Worm (Caenorhabditis elegans): ENCODE measurements around the gene sam-10.
A peak's percentile ranks its signal among the peaks of the same experiment; 100 is the strongest.

The sam-10 gene

ce11 chrII:13291406-13292124 is 38.8 kb downstream of the sam-10 start (continued):
- TF ChIP-seq snpc-1.1 (tag; optimal IDR thresholded peaks at IDR 0.05; ENCODE audit: insufficient read depth) (no peak), aptf-2 (GFP tag; conservative IDR thresholded peaks at IDR 0.05) (no peak), F52B5.7 (tag; optimal IDR thresholded peaks at IDR 0.05) (peak; percentile 14), Y95B8A.8 (GFP tag; IDR thresholded peaks at IDR 0.05) (no peak), B0261.1 (tag; optimal IDR thresholded peaks at IDR 0.05) (no peak), cebp-1 (GFP tag; IDR thresholded peaks at IDR 0.05) (no peak), cebp-1 (tag; optimal IDR thresholded peaks at IDR 0.05) (peak; percentile 70), F23B12.7 (tag; optimal IDR thresholded peaks at IDR 0.05; ENCODE audit: insufficient read depth) (no peak), egrh-3 (GFP tag; IDR thresholded peaks at IDR 0.05) (peak; percentile 50; the same call in 1 of the 2 replicates), xnd-1 (tag; optimal IDR thresholded peaks at IDR 0.05) (no peak), nhr-120 (GFP tag; IDR thresholded peaks at IDR 0.05) (no peak)

ce11 chrII:13290518-13291286 is 39.6 kb downstream of the sam-10 start:
- TF ChIP-seq Y95B8A.8 (GFP tag; IDR thresholded peaks at IDR 0.05), result no peak
- TF ChIP-seq attf-6 (GFP tag; IDR thresholded peaks at IDR 0.05), result 0 out of 2 replicates have a peak, but pooled peaks have one; percentile 37
- peak; percentile 10 for TF ChIP-seq zim-3 (tag; optimal IDR thresholded peaks at IDR 0.05)
- TF ChIP-seq cebp-1 (GFP tag; IDR thresholded peaks at IDR 0.05), result no peak
- TF ChIP-seq cebp-1 (tag; optimal IDR thresholded peaks at IDR 0.05), result peak; percentile 53
- TF ChIP-seq hmg-1.2 (GFP tag; IDR thresholded peaks at IDR 0.05), result peak; percentile 93
- TF ChIP-seq somi-1 (GFP tag; optimal IDR thresholded peaks at IDR 0.05), result no peak
- no peak for TF ChIP-seq snpc-4 (GFP tag; optimal IDR thresholded peaks at IDR 0.05)
- TF ChIP-seq snpc-4 (tag; optimal IDR thresholded peaks at IDR 0.05), result peak in 3 of 4 experiments; percentile 49 to 72 (median 49)

DNA sequence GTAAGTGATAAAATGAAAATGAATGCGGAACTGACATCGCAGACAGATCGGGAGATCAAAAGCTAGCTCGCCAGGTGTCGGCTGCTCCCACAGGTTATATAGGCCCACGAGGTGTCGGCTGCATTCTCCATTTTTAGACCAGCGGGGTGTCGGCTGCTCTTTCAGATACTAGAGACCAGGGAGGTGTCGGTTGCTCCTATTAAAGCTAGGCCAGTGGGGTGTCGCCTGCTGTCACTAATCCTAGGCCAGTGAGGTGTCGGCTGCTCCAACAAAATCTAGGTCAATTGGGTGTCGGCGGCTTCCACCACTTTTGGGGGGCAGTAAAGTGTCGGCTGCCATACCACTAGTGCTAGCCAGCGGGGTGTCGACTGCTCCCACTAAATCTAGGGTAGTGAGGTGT is 40.4 kb downstream of the sam-10 start:
- TF ChIP-seq unc-62 (GFP tag; optimal IDR thresholded peaks at IDR 0.05) (no peak), nfyb-1 (GFP tag; IDR thresholded peaks at IDR 0.05) (no peak), ceh-79 (tag; optimal IDR thresholded peaks at IDR 0.05) (peak; percentile 24), egrh-3 (GFP tag; IDR thresholded peaks at IDR 0.05) (no peak), sptf-2 (GFP tag; optimal IDR thresholded peaks at IDR 0.05) (no peak), ZK185.1 (tag; optimal IDR thresholded peaks at IDR 0.05; ENCODE audit: poor library complexity, severe bottlenecking) (no peak), nhr-27 (tag; optimal IDR thresholded peaks at IDR 0.05) (no peak), tbp1 (GFP tag; optimal IDR thresholded peaks at IDR 0.05) (no peak), ceh-27 (GFP tag; optimal IDR thresholded peaks at IDR 0.05) (no peak), fkh-3 (tag; optimal IDR thresholded peaks at IDR 0.05) (no peak), gei-17 (GFP tag; optimal IDR thresholded peaks at IDR 0.05) (no peak), K12H6.12 (tag; optimal IDR thresholded peaks at IDR 0.05) (no peak), dpl-1 (GFP tag; optimal IDR thresholded peaks at IDR 0.05) (no peak), snpc-4 (GFP tag; optimal IDR thresholded peaks at IDR 0.05) (no peak), snpc-4 (tag; optimal IDR thresholded peaks at IDR 0.05) (peak in 2 of 4 experiments; percentile 49 to 78), mcd-1 (GFP tag; IDR thresholded peaks at IDR 0.05) (no peak), B0261.1 (tag; optimal IDR thresholded peaks at IDR 0.05) (no peak), F55B11.4 (tag; optimal IDR thresholded peaks at IDR 0.05; ENCODE audit: borderline replicate concordance, insufficient read depth) (no peak), ztf-6 (GFP tag; IDR thresholded peaks at IDR 0.05) (no peak), snpc-1.1 (tag; optimal IDR thresholded peaks at IDR 0.05; ENCODE audit: insufficient read depth) (no peak), F52B5.7 (tag; optimal IDR thresholded peaks at IDR 0.05) (no peak), B0019.2 (GFP tag; conservative IDR thresholded peaks at IDR 0.05) (no peak), madf-3 (GFP tag; IDR thresholded peaks at IDR 0.05) (0 out of 2 replicates have a peak, but pooled peaks have one; percentile 13), hlh-12 (tag; optimal IDR thresholded peaks at IDR 0.05) (no peak), athp-1 (tag; optimal IDR thresholded peaks at IDR 0.05) (no peak), ekl-4 (GFP tag; IDR thresholded peaks at IDR 0.05) (no peak), Y67H2A.10 (GFP tag; conservative IDR thresholded peaks at IDR 0.05) (0 out of 2 replicates have a peak, but pooled peaks have one; percentile 24), rec-8 (tag; optimal IDR thresholded peaks at IDR 0.05) (no peak), bed-1 (GFP tag; IDR thresholded peaks at IDR 0.05) (0 out of 2 replicates have a peak, but pooled peaks have one; percentile 65), atf-7 (tag; optimal IDR thresholded peaks at IDR 0.05) (no peak), cebp-1 (GFP tag; IDR thresholded peaks at IDR 0.05) (no peak), cebp-1 (tag; optimal IDR thresholded peaks at IDR 0.05) (peak; percentile 1)

All from whole organism, young adult.